Fruit fly (Drosophila melanogaster) whole organism, embryonic: ENCODE results near the gene CG6034.

Experiments
- CG10431 ChIP-seq: fragments of 200-800 bp; sonication (Bioruptor generic); optimal IDR thresholded peaks from 3 replicates; lab custom pipeline; 2018; ENCODE audit warnings: missing biosample characterization, mild to moderate bottlenecking, missing genetic modification characterization
- CG10462 ChIP-seq: fragments of 200-800 bp; sonication (Bioruptor generic); optimal IDR thresholded peaks from 2 replicates; lab custom pipeline; 2016; ENCODE audit warnings: missing biosample characterization, missing genetic modification characterization
- CG11723 ChIP-seq: fragments of 200-800 bp; sonication (Bioruptor generic); optimal IDR thresholded peaks from 2 replicates; lab custom pipeline; 2017; ENCODE audit warnings: missing biosample characterization, mild to moderate bottlenecking, missing genetic modification characterization
- CG13624 ChIP-seq: fragments of 200-800 bp; sonication (Bioruptor generic); optimal IDR thresholded peaks from 2 replicates; lab custom pipeline; 2016; ENCODE audit warnings: missing biosample characterization, missing genetic modification characterization
- CG1529 ChIP-seq: fragments of 200-800 bp; sonication (Bioruptor generic); optimal IDR thresholded peaks from 3 replicates; lab custom pipeline; 2018; ENCODE audit warnings: missing biosample characterization, missing genetic modification characterization
- CG30431 ChIP-seq: fragments of 200-800 bp; sonication (Bioruptor generic); optimal IDR thresholded peaks from 2 replicates; lab custom pipeline; 2017; ENCODE audit warnings: missing biosample characterization, missing genetic modification characterization
- CG3163 ChIP-seq: fragments of 200-800 bp; sonication (Bioruptor generic); optimal IDR thresholded peaks from 3 replicates; lab custom pipeline; 2016; ENCODE audit warnings: missing biosample characterization, missing genetic modification characterization
- D19B ChIP-seq: fragments of 200-800 bp; sonication (Bioruptor generic); optimal IDR thresholded peaks from 2 replicates; lab custom pipeline; 2017; ENCODE audit warnings: missing biosample characterization, mild to moderate bottlenecking, missing genetic modification characterization
- Meics ChIP-seq: fragments of 200-800 bp; sonication (Bioruptor generic); optimal IDR thresholded peaks from 2 replicates; lab custom pipeline; 2017; ENCODE audit warnings: missing biosample characterization, mild to moderate bottlenecking, missing genetic modification characterization
- Oaz ChIP-seq: fragments of 200-800 bp; sonication (Bioruptor generic); IDR thresholded peaks from 2 replicates; pipeline ENCODE4 v1.3.6; 2022; ENCODE audit warnings: missing biosample characterization, missing genetic modification characterization
- cas ChIP-seq: fragments of 200-800 bp; sonication (Bioruptor generic); IDR thresholded peaks from 2 replicates; pipeline ENCODE4 v1.3.6; 2022; ENCODE audit warnings: missing biosample characterization, missing genetic modification characterization
- chinmo ChIP-seq: fragments of 200-800 bp; sonication (Bioruptor generic); IDR thresholded peaks from 4 replicates; pipeline ENCODE4 v1.3.6; 2022; ENCODE audit warnings: missing biosample characterization, missing genetic modification characterization; ENCODE audit not compliant: partially characterized antibody
- dm ChIP-seq: fragments of 200-800 bp; sonication (Bioruptor generic); optimal IDR thresholded peaks from 3 replicates; lab custom pipeline; 2016; ENCODE audit warnings: missing biosample characterization, missing genetic modification characterization
- fd3F ChIP-seq: fragments of 200-800 bp; sonication (Bioruptor generic); optimal IDR thresholded peaks from 2 replicates; lab custom pipeline; 2018; ENCODE audit warnings: missing biosample characterization, mild to moderate bottlenecking, missing genetic modification characterization, moderate library complexity
- gce ChIP-seq: fragments of 200-800 bp; sonication (Bioruptor generic); IDR thresholded peaks from 3 replicates; pipeline ENCODE4 v1.3.6; 2022; ENCODE audit warnings: missing biosample characterization, missing genetic modification characterization
- jumu ChIP-seq: fragments of 200-800 bp; sonication (Bioruptor generic); optimal IDR thresholded peaks from 3 replicates; lab custom pipeline; 2016; ENCODE audit warnings: missing biosample characterization, missing genetic modification characterization
- run ChIP-seq: fragments of 200-800 bp; sonication (Bioruptor generic); optimal IDR thresholded peaks from 3 replicates; lab custom pipeline; 2018; ENCODE audit warnings: missing biosample characterization, mild to moderate bottlenecking, missing genetic modification characterization
- so ChIP-seq: fragments of 200-800 bp; sonication (Bioruptor generic); IDR thresholded peaks from 3 replicates; pipeline ENCODE4 v1.3.6; 2022; ENCODE audit warnings: missing biosample characterization, missing genetic modification characterization
- trh ChIP-seq: fragments of 200-800 bp; sonication (Bioruptor generic); optimal IDR thresholded peaks from 2 replicates; lab custom pipeline; 2016; ENCODE audit warnings: missing biosample characterization, missing genetic modification characterization
- tx ChIP-seq: fragments of 200-800 bp; sonication (Bioruptor generic); optimal IDR thresholded peaks from 2 replicates; lab custom pipeline; 2016; ENCODE audit warnings: missing biosample characterization, missing genetic modification characterization

CG6034 gene

dm6 chr3L:17719754-17720153 is 26.9 kb downstream of the CG6034 start, which contains the start of gene CheB74a:
TSS of gene CheB74a (minus strand) at chr3L:17719854.
- TF ChIP-seq CG13624 (no peak), CG11723 (GFP tag; lab: Kevin White, UChicago) (no peak), CG10431 (GFP tag; lab: Kevin White, UChicago) (no peak), CG30431 (GFP tag; lab: Kevin White, UChicago) (no peak), D19B (GFP tag; lab: Kevin White, UChicago) (no peak), cas (GFP tag; lab: Robert Waterston, UW) (no peak), run (tag; lab: Kevin White, UChicago) (no peak), tx (GFP tag; lab: Kevin White, UChicago) (no peak), gce (GFP tag; lab: Robert Waterston, UW) (no peak), chinmo (GFP tag; lab: Robert Waterston, UW) (no peak), dm (GFP tag; lab: Kevin White, UChicago) (no peak), fd3F (GFP tag; lab: Kevin White, UChicago) (no peak), CG3163 (GFP tag; lab: Kevin White, UChicago) (no peak), CG1529 (GFP tag; lab: Kevin White, UChicago) (no peak), Oaz (no peak), trh (GFP tag; lab: Kevin White, UChicago) (no peak), CG10462 (GFP tag; lab: Kevin White, UChicago) (no peak), so (no peak), Meics (no peak), jumu (GFP tag; lab: Kevin White, UChicago) (no peak)
